Fruit fly (Drosophila melanogaster): ENCODE measurements around the gene WRNexo.

Gene WRNexo

dm6 chr3R:18365978-18366643 is at the start of gene WRNexo, which contains the start of gene Nup43:
Gene WRNexo (minus strand): TSS chr3R:18366162.
Gene Nup43 (plus strand): TSS chr3R:18366638.
- TF ChIP-seq ttk (optimal IDR thresholded peaks at IDR 0.05) (no peak), psq (optimal IDR thresholded peaks at IDR 0.05) (no peak)

dm6 chr3R:18412279-18413214 is 46.6 kb upstream of the WRNexo start, which contains the start of gene CG31122:
Gene CG31122 (minus strand): TSS chr3R:18412874.
- TF ChIP-seq Myc (optimal IDR thresholded peaks at IDR 0.05): no peak
- no peak for TF ChIP-seq Sin3A (optimal IDR thresholded peaks at IDR 0.05)
- TF ChIP-seq insv (optimal IDR thresholded peaks at IDR 0.05): no peak
- no peak for TF ChIP-seq h (optimal IDR thresholded peaks at IDR 0.05)
- no peak for TF ChIP-seq ttk (optimal IDR thresholded peaks at IDR 0.05)
- TF ChIP-seq psq (optimal IDR thresholded peaks at IDR 0.05): peak; percentile 64

DNA sequence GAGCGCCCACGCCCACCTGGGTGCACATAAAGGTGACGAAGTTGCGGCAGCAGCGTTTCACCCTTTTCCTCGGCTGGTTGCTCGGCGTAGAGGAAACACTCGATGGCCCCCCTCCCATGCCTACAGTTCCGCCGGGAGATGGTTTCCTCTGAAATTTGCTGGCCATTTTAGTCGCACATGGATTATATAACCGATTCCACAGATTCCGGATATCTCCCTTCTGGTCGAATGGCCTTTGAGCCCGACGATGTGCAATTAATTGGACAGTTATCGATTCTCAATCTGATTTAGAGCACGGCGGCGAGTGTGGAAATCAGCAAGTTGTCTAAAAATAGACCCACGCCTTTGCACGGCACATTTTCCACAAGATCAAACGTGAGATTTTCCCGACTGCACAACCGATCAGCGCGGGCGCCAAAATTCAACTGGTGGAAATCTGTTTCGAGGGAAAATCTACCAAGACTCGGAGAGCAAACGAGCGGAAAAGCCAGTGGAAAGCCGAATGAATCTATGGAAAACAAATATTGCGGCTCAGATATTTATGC is 45.3 kb upstream of the WRNexo start, which contains the start of gene CG10864:
TSS of gene CG10864 (minus strand) at position 427 of the 545 bp plus-strand sequence.
- no peak for TF ChIP-seq h (optimal IDR thresholded peaks at IDR 0.05)
- no peak for TF ChIP-seq psq (optimal IDR thresholded peaks at IDR 0.05)
- TF ChIP-seq Sin3A (optimal IDR thresholded peaks at IDR 0.05): no peak

DNA sequence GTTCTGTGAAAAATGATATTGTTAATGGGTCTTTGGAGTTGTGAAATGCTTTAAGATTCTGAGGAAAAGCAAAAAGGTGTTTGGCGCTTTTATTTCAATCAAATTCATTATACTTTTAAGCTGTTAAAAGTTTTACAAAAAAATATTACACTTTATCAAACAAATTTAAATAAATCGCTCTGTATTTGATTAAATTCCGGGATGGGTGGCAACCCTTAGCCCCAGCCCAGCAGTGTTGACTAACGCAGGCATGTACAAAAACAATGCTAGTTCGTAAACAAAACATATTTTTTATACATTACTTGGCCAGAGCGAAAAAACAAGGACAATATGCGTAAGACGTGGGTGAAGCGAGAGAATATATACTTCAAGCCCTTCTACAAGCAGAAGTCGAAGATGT is 38.8 kb upstream of the WRNexo start, which contains the start of gene CG7685:
TSS of gene CG7685 (plus strand) at position 228 of the 400 bp plus-strand sequence.
- no peak for TF ChIP-seq psq (optimal IDR thresholded peaks at IDR 0.05)
- no peak for TF ChIP-seq insv (optimal IDR thresholded peaks at IDR 0.05)
- TF ChIP-seq ttk (optimal IDR thresholded peaks at IDR 0.05): no peak
- no peak for TF ChIP-seq h (optimal IDR thresholded peaks at IDR 0.05)
- TF ChIP-seq Myc (optimal IDR thresholded peaks at IDR 0.05): no peak
- TF ChIP-seq Sin3A (optimal IDR thresholded peaks at IDR 0.05): no peak

- TF ChIP-seq ttk (optimal IDR thresholded peaks at IDR 0.05) (no peak), h (optimal IDR thresholded peaks at IDR 0.05) (no peak), psq (optimal IDR thresholded peaks at IDR 0.05) (no peak), insv (optimal IDR thresholded peaks at IDR 0.05) (no peak), Myc (optimal IDR thresholded peaks at IDR 0.05) (no peak), Sin3A (optimal IDR thresholded peaks at IDR 0.05) (no peak)
Observed at dm6 chr3R:18402549-18403429, 36.8 kb upstream of the WRNexo start, which contains the start of the genes Wdr37 and koko. Gene Wdr37 (minus strand): TSS chr3R:18402716. Gene koko (plus strand): TSS chr3R:18403026.

- no peak for TF ChIP-seq insv (optimal IDR thresholded peaks at IDR 0.05)
- TF ChIP-seq Myc (optimal IDR thresholded peaks at IDR 0.05): no peak
- TF ChIP-seq Sin3A (optimal IDR thresholded peaks at IDR 0.05): no peak
- no peak for TF ChIP-seq ttk (optimal IDR thresholded peaks at IDR 0.05)
- no peak for TF ChIP-seq h (optimal IDR thresholded peaks at IDR 0.05)
- TF ChIP-seq psq (optimal IDR thresholded peaks at IDR 0.05): no peak
Observed at dm6 chr3R:18399698-18400020, 33.7 kb upstream of the WRNexo start.

DNA sequence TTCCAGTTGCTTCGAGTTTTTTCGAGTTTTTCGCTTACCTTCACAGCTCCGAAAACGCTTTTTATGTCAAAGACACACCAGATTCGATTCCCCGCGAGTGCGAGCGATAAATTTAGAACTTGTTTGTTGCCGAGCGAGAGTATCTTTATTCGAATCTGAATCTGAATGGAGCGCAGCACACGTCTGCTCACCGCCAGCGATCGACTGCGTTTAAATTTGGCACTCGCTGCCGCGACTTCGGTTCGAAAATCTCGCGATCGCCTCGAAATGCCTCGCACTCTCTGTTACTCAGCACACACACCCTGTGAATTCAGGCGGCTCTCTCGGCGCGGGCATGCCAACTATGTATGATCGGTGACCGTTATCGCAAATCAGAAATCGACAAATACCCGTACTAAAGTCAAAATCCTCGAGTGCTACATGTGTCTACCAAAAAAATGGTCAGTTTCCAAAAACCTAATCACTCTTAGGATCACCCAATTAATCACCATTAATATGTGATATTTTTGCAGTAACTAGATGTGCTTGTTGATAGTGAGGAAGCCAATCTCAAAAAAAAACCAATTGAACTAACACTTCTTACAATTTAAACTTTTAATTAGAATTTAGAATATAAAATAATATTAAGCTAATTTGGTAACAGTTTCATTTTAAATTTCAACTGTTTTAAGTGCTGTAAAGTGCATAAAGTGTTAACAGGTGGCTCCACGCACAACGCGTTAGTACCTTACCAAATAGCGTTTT is 33.2 kb upstream of the WRNexo start, which contains the start of gene Vha100-2:
TSS of gene Vha100-2 (minus strand) at position 216 of the 744 bp plus-strand sequence.
- TF ChIP-seq insv (optimal IDR thresholded peaks at IDR 0.05) (no peak), Sin3A (optimal IDR thresholded peaks at IDR 0.05) (no peak), psq (optimal IDR thresholded peaks at IDR 0.05) (no peak), h (optimal IDR thresholded peaks at IDR 0.05) (no peak), ttk (optimal IDR thresholded peaks at IDR 0.05) (no peak), Myc (optimal IDR thresholded peaks at IDR 0.05) (no peak)

dm6 chr3R:18398460-18398901 is 32.5 kb upstream of the WRNexo start:
- TF ChIP-seq h (optimal IDR thresholded peaks at IDR 0.05) (no peak), ttk (optimal IDR thresholded peaks at IDR 0.05) (no peak), psq (optimal IDR thresholded peaks at IDR 0.05) (peak; percentile 3)

DNA sequence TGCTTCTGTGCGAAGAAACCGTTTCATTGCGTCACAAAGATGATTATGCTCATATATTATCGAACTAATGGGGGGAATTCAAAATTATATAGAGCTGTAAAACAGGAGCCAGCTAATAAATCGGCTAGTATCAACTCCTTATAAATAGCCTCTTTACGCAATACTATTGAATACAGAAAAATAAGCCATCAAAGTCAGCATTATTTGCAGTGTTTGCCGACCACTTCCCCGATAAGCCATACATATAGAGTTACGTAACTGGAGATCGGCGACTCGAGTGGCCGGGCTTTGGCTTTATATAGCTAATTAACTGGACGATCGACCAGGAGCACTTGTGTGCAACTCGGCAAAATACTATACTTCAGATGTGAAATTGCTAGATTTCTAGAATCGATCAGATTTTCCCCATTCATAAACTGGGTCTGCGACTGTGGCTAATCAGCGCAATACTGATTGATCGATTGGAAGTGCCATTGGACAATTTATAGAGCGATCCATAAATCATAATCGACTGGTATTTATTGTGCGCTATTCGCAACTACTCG is 31.9 kb upstream of the WRNexo start:
- TF ChIP-seq Sin3A (optimal IDR thresholded peaks at IDR 0.05) (no peak), Myc (optimal IDR thresholded peaks at IDR 0.05) (no peak), h (optimal IDR thresholded peaks at IDR 0.05) (no peak), ttk (optimal IDR thresholded peaks at IDR 0.05) (no peak), psq (optimal IDR thresholded peaks at IDR 0.05) (no peak), insv (optimal IDR thresholded peaks at IDR 0.05) (no peak)

- TF ChIP-seq ttk (optimal IDR thresholded peaks at IDR 0.05): no peak
- no peak for TF ChIP-seq h (optimal IDR thresholded peaks at IDR 0.05)
- no peak for TF ChIP-seq insv (optimal IDR thresholded peaks at IDR 0.05)
- TF ChIP-seq Sin3A (optimal IDR thresholded peaks at IDR 0.05): no peak
- no peak for TF ChIP-seq psq (optimal IDR thresholded peaks at IDR 0.05)
Observed at dm6 chr3R:18396801-18397604, 31.0 kb upstream of the WRNexo start, which contains the start of gene Vti1b. Gene Vti1b (plus strand): TSS chr3R:18396995.
